ENCODE assay signal across 1 worm cellular context in genomic region chrIII:9638159-9638754, ce11.
TF ChIP-seq lines count a peak whose summit lies in the region.

No protein-coding gene starts in this region.

TF ChIP-seq in whole organism, L4 larva, 104 proteins besides CTCF, POLR2A, EP300 and RAD21 (continued from another document):
- TF ChIP-seq dmd-8 (GFP tag; IDR thresholded peaks at IDR 0.05; lab: Robert Waterston, UW) (no peak), sdz-12 (GFP tag; optimal IDR thresholded peaks at IDR 0.05; lab: Kevin White, UChicago) (no peak), mdt-29 (GFP tag; IDR thresholded peaks at IDR 0.05; lab: Robert Waterston, UW) (no peak), ceh-62 (tag; optimal IDR thresholded peaks at IDR 0.05; lab: Kevin White, UChicago) (no peak), lin-38 (GFP tag; IDR thresholded peaks at IDR 0.05; lab: Robert Waterston, UW) (no peak), Y75B8A.6 (GFP tag; IDR thresholded peaks at IDR 0.05; lab: Robert Waterston, UW) (no peak), ztf-7 (tag; optimal IDR thresholded peaks at IDR 0.05; lab: Kevin White, UChicago) (no peak), Y48G9A.11 (GFP tag; IDR thresholded peaks at IDR 0.05; lab: Robert Waterston, UW) (no peak), lin-39 (tag; optimal IDR thresholded peaks at IDR 0.05; lab: Kevin White, UChicago) (no peak), zip-2 (tag; optimal IDR thresholded peaks at IDR 0.05; lab: Kevin White, UChicago) (no peak), egl-27 (tag; optimal IDR thresholded peaks at IDR 0.05; lab: Kevin White, UChicago) (no peak), T20F7.1 (GFP tag; optimal IDR thresholded peaks at IDR 0.05; lab: Kevin White, UChicago) (no peak), nhr-6 (tag; optimal IDR thresholded peaks at IDR 0.05; lab: Kevin White, UChicago) (no peak), nhr-11 (tag; optimal IDR thresholded peaks at IDR 0.05; lab: Kevin White, UChicago) (no peak), dpl-1 (GFP tag; optimal IDR thresholded peaks at IDR 0.05; lab: Kevin White, UChicago) (no peak), dmd-9 (GFP tag; IDR thresholded peaks at IDR 0.05; lab: Robert Waterston, UW) (no peak), F37D6.2 (tag; optimal IDR thresholded peaks at IDR 0.05; lab: Kevin White, UChicago) (no peak), madf-9 (GFP tag; conservative IDR thresholded peaks at IDR 0.05; lab: Robert Waterston, UW) (no peak), ama-1 (optimal IDR thresholded peaks at IDR 0.05; lab: Kevin White, UChicago) (no peak), gei-8 (GFP tag; optimal IDR thresholded peaks at IDR 0.05; lab: Kevin White, UChicago) (no peak), ceh-32 (tag; optimal IDR thresholded peaks at IDR 0.05; lab: Kevin White, UChicago; ENCODE audit: poor library complexity) (no peak), zip-11 (GFP tag; IDR thresholded peaks at IDR 0.05; lab: Robert Waterston, UW) (no peak), lir-3 (tag; optimal IDR thresholded peaks at IDR 0.05; lab: Kevin White, UChicago) (no peak), D1046.2 (GFP tag; IDR thresholded peaks at IDR 0.05; lab: Robert Waterston, UW) (no peak), lim-7 (GFP tag; IDR thresholded peaks at IDR 0.05; lab: Robert Waterston, UW) (no peak), duxl-1 (tag; optimal IDR thresholded peaks at IDR 0.05; lab: Kevin White, UChicago; ENCODE audit: poor library complexity) (no peak), nhr-76 (tag; optimal IDR thresholded peaks at IDR 0.05; lab: Kevin White, UChicago) (no peak), Y105C5A.15 (GFP tag; IDR thresholded peaks at IDR 0.05; lab: Robert Waterston, UW) (no peak), pqm-1 (tag; optimal IDR thresholded peaks at IDR 0.05; lab: Kevin White, UChicago) (peak; percentile 99), F10B5.3 (tag; optimal IDR thresholded peaks at IDR 0.05; lab: Kevin White, UChicago) (no peak), daf-12 (tag; optimal IDR thresholded peaks at IDR 0.05; lab: Kevin White, UChicago) (no peak), lsy-2 (tag; optimal IDR thresholded peaks at IDR 0.05; lab: Kevin White, UChicago) (no peak), T26A8.4 (GFP tag; IDR thresholded peaks at IDR 0.05; lab: Robert Waterston, UW) (no peak), lin-29 (GFP tag; IDR thresholded peaks at IDR 0.05; lab: Robert Waterston, UW) (no peak), ZK546.5 (tag; optimal IDR thresholded peaks at IDR 0.05; lab: Kevin White, UChicago) (no peak), vab-7 (GFP tag; IDR thresholded peaks at IDR 0.05; lab: Robert Waterston, UW) (no peak), hmg-1.1 (GFP tag; IDR thresholded peaks at IDR 0.05; lab: Robert Waterston, UW) (no peak), tra-1 (GFP tag; IDR thresholded peaks at IDR 0.05; lab: Robert Waterston, UW) (no peak), lin-13 (GFP tag; optimal IDR thresholded peaks at IDR 0.05; lab: Kevin White, UChicago) (no peak), zfp-2 (tag; optimal IDR thresholded peaks at IDR 0.05; lab: Kevin White, UChicago) (no peak), zfp-3 (GFP tag; conservative IDR thresholded peaks at IDR 0.05; lab: Robert Waterston, UW) (no peak), spr-3 (GFP tag; optimal IDR thresholded peaks at IDR 0.05; lab: Kevin White, UChicago) (no peak), dmd-6 (GFP tag; IDR thresholded peaks at IDR 0.05; lab: Robert Waterston, UW) (peak; percentile 72), F49E8.2 (tag; optimal IDR thresholded peaks at IDR 0.05; lab: Kevin White, UChicago; ENCODE audit: borderline replicate concordance) (no peak), mep-1 (tag; optimal IDR thresholded peaks at IDR 0.05; lab: Kevin White, UChicago) (no peak), daf-19 (GFP tag; conservative IDR thresholded peaks at IDR 0.05; lab: Robert Waterston, UW) (no peak), nhr-28 (tag; optimal IDR thresholded peaks at IDR 0.05; lab: Kevin White, UChicago) (peak; percentile 92), unc-130 (GFP tag; optimal IDR thresholded peaks at IDR 0.05; lab: Kevin White, UChicago) (no peak), saeg-2 (GFP tag; IDR thresholded peaks at IDR 0.05; lab: Robert Waterston, UW) (no peak), mxl-3 (GFP tag; optimal IDR thresholded peaks at IDR 0.05; lab: Kevin White, UChicago) (peak; percentile 72), dve-1 (tag; optimal IDR thresholded peaks at IDR 0.05; lab: Kevin White, UChicago; ENCODE audit: insufficient read depth) (peak; percentile 65), nhr-25 (tag; optimal IDR thresholded peaks at IDR 0.05; lab: Kevin White, UChicago; ENCODE audit: borderline replicate concordance, insufficient read depth) (no peak), ces-1 (GFP tag; optimal IDR thresholded peaks at IDR 0.05; lab: Kevin White, UChicago) (no peak), mxl-2 (GFP tag; conservative IDR thresholded peaks at IDR 0.05; lab: Robert Waterston, UW) (no peak), mes-2 (tag; optimal IDR thresholded peaks at IDR 0.05; lab: Kevin White, UChicago; ENCODE audit: poor library complexity, severe bottlenecking) (peak; percentile 10), lin-15B (tag; optimal IDR thresholded peaks at IDR 0.05; lab: Kevin White, UChicago) (no peak), egl-43 (GFP tag; IDR thresholded peaks at IDR 0.05; lab: Robert Waterston, UW) (no peak), nhr-77 (tag; optimal IDR thresholded peaks at IDR 0.05; lab: Kevin White, UChicago) (peak; percentile 42), skn-1 (tag; optimal IDR thresholded peaks at IDR 0.05; lab: Kevin White, UChicago) (no peak), fos-1 (tag; optimal IDR thresholded peaks at IDR 0.05; lab: Kevin White, UChicago) (no peak), aha-1 (tag; lab: Kevin White, UChicago) (peak; percentile 72)
TF ChIP-seq in whole organism, L4 larva: peak in this region for 12.
